Fruit fly (Drosophila melanogaster) whole organism, embryonic: ENCODE data around the gene Sap30.

Experiments used
- Aef1 ChIP-seq: fragments of 200-800 bp; sonication (Bioruptor generic); IDR thresholded peaks from 3 replicates; pipeline ENCODE4 v1.3.6; 2022; ENCODE audit warnings: missing biosample characterization, missing genetic modification characterization
- Antp ChIP-seq: fragments of 200-800 bp; sonication (Bioruptor generic); optimal IDR thresholded peaks from 3 replicates; lab custom pipeline; 2016; ENCODE audit warnings: missing biosample characterization, missing genetic modification characterization
- CG10274 ChIP-seq: fragments of 200-800 bp; sonication (Bioruptor generic); optimal IDR thresholded peaks from 3 replicates; lab custom pipeline; 2017; ENCODE audit warnings: missing biosample characterization, mild to moderate bottlenecking, missing genetic modification characterization
- CG17829 ChIP-seq: fragments of 200-800 bp; optimal IDR thresholded peaks from 2 replicates; lab custom pipeline; 2019; ENCODE audit warnings: missing biosample characterization, mild to moderate bottlenecking, missing genetic modification characterization, moderate library complexity
- CG18476 ChIP-seq: fragments of 200-800 bp; sonication (Bioruptor generic); optimal IDR thresholded peaks from 2 replicates; lab custom pipeline; 2016; ENCODE audit warnings: missing biosample characterization, mild to moderate bottlenecking, missing genetic modification characterization
- CG2202 ChIP-seq: fragments of 200-800 bp; sonication (Bioruptor generic); optimal IDR thresholded peaks from 2 replicates; lab custom pipeline; 2018; ENCODE audit warnings: missing biosample characterization, mild to moderate bottlenecking, missing genetic modification characterization
- CG2712 ChIP-seq: fragments of 200-800 bp; optimal IDR thresholded peaks from 3 replicates; lab custom pipeline; 2019; ENCODE audit warnings: missing biosample characterization, mild to moderate bottlenecking, missing genetic modification characterization, moderate library complexity
- CG32767 ChIP-seq: fragments of 200-800 bp; sonication (Bioruptor generic); IDR thresholded peaks from 2 replicates; pipeline ENCODE4 v1.3.6; 2022; ENCODE audit warnings: missing biosample characterization, missing genetic modification characterization
- CG32772 ChIP-seq: fragments of 200-800 bp; sonication (Bioruptor generic); IDR thresholded peaks from 2 replicates; pipeline ENCODE4 v1.3.6; 2022; ENCODE audit warnings: missing biosample characterization, missing genetic modification characterization
- CG4424 ChIP-seq: fragments of 200-800 bp; sonication (Bioruptor generic); optimal IDR thresholded peaks from 3 replicates; lab custom pipeline; 2016; ENCODE audit warnings: missing biosample characterization, missing genetic modification characterization
- CG6254 ChIP-seq: fragments of 200-800 bp; sonication (Bioruptor generic); optimal IDR thresholded peaks from 3 replicates; lab custom pipeline; 2017; ENCODE audit warnings: mild to moderate bottlenecking, missing biosample characterization, missing genetic modification reagents, missing genetic modification characterization
- CG6654 ChIP-seq: fragments of 200-800 bp; sonication (Bioruptor generic); optimal IDR thresholded peaks from 2 replicates; lab custom pipeline; 2017; ENCODE audit warnings: missing biosample characterization, mild to moderate bottlenecking, missing genetic modification characterization
- CG6854 ChIP-seq: fragments of 200-800 bp; sonication (Bioruptor generic); optimal IDR thresholded peaks from 3 replicates; lab custom pipeline; 2017; ENCODE audit warnings: missing biosample characterization, mild to moderate bottlenecking, missing genetic modification characterization
- CG7745 ChIP-seq: fragments of 200-800 bp; sonication (Bioruptor generic); optimal IDR thresholded peaks from 2 replicates; lab custom pipeline; 2018; ENCODE audit warnings: missing biosample characterization, mild to moderate bottlenecking, missing genetic modification characterization, moderate library complexity
- CG8478 ChIP-seq: fragments of >200 bp; optimal IDR thresholded peaks from 2 replicates; lab custom pipeline; 2018
- CTCF ChIP-seq: fragments of 200-800 bp; sonication (Bioruptor generic); optimal IDR thresholded peaks from 2 replicates; lab custom pipeline; 2017; ENCODE audit warnings: missing biosample characterization, mild to moderate bottlenecking, missing genetic modification characterization, moderate library complexity
- CrebB ChIP-seq: fragments of 200-800 bp; sonication (Bioruptor generic); optimal IDR thresholded peaks from 3 replicates; lab custom pipeline; 2018; ENCODE audit warnings: missing biosample characterization, mild to moderate bottlenecking, missing genetic modification characterization
- D19A ChIP-seq: fragments of 200-800 bp; optimal IDR thresholded peaks from 3 replicates; lab custom pipeline; 2019; ENCODE audit warnings: missing biosample characterization, mild to moderate bottlenecking, missing genetic modification characterization, moderate library complexity
- Deaf1 ChIP-seq: fragments of 200-800 bp; optimal IDR thresholded peaks from 3 replicates; lab custom pipeline; 2019; ENCODE audit warnings: missing biosample characterization, mild to moderate bottlenecking, missing genetic modification characterization, moderate library complexity
- Dek ChIP-seq: fragments of 200-800 bp; sonication (Bioruptor generic); optimal IDR thresholded peaks from 3 replicates; lab custom pipeline; 2019; ENCODE audit warnings: missing biosample characterization, mild to moderate bottlenecking, missing genetic modification characterization, moderate library complexity
- Dip3 ChIP-seq: fragments of 200-800 bp; sonication (Bioruptor generic); optimal IDR thresholded peaks from 3 replicates; lab custom pipeline; 2016; ENCODE audit warnings: missing biosample characterization, missing genetic modification characterization
- Dref ChIP-seq: fragments of 200-800 bp; sonication (Bioruptor generic); IDR thresholded peaks from 2 replicates; pipeline ENCODE4 v1.3.6; 2022; ENCODE audit warnings: missing biosample characterization, missing genetic modification characterization
- HmgZ ChIP-seq: fragments of 200-800 bp; sonication (Bioruptor generic); optimal IDR thresholded peaks from 2 replicates; lab custom pipeline; 2018; ENCODE audit warnings: missing biosample characterization, mild to moderate bottlenecking, missing genetic modification characterization
- Hsf ChIP-seq: fragments of 200-800 bp; sonication (Bioruptor generic); optimal IDR thresholded peaks from 3 replicates; lab custom pipeline; 2016; ENCODE audit warnings: missing biosample characterization, missing genetic modification characterization
- MBD-R2 ChIP-seq: fragments of 200-800 bp; sonication (Bioruptor generic); IDR thresholded peaks from 2 replicates; pipeline ENCODE4 v1.3.6; 2022; ENCODE audit warnings: missing biosample characterization, missing genetic modification characterization
- Ravus ChIP-seq: fragments of 200-800 bp; sonication (Bioruptor generic); IDR thresholded peaks from 2 replicates; pipeline ENCODE4 v1.3.6; 2022; ENCODE audit warnings: missing biosample characterization, missing genetic modification characterization
- Rx ChIP-seq: fragments of 200-800 bp; sonication (Bioruptor generic); IDR thresholded peaks from 2 replicates; pipeline ENCODE4 v1.3.6; 2022; ENCODE audit warnings: missing biosample characterization, missing genetic modification characterization
- Sin3A ChIP-seq: fragments of >200 bp; optimal IDR thresholded peaks from 2 replicates; lab custom pipeline; 2018
- Taf1 ChIP-seq: fragments of 200-800 bp; sonication (Bioruptor generic); IDR thresholded peaks from 2 replicates; pipeline ENCODE4 v1.3.6; 2022; ENCODE audit warnings: missing biosample characterization, missing genetic modification characterization
- Xrp1 ChIP-seq: fragments of 200-800 bp; sonication (Bioruptor generic); IDR thresholded peaks from 2 replicates; pipeline ENCODE4 v1.3.6; 2022; ENCODE audit warnings: missing biosample characterization, missing genetic modification characterization
- ara ChIP-seq: fragments of 200-800 bp; sonication (Bioruptor generic); IDR thresholded peaks from 2 replicates; pipeline ENCODE4 v1.3.6; 2022; ENCODE audit warnings: missing biosample characterization, missing genetic modification characterization
- ase ChIP-seq: fragments of 200-800 bp; sonication (Bioruptor generic); IDR thresholded peaks from 3 replicates; pipeline ENCODE4 v1.3.6; 2022; ENCODE audit warnings: missing biosample characterization, missing genetic modification characterization
- cas ChIP-seq: fragments of 200-800 bp; sonication (Bioruptor generic); IDR thresholded peaks from 2 replicates; pipeline ENCODE4 v1.3.6; 2022; ENCODE audit warnings: missing biosample characterization, missing genetic modification characterization
- chinmo ChIP-seq: fragments of 200-800 bp; sonication (Bioruptor generic); IDR thresholded peaks from 4 replicates; pipeline ENCODE4 v1.3.6; 2022; ENCODE audit warnings: missing biosample characterization, missing genetic modification characterization; ENCODE audit not compliant: partially characterized antibody
- crp ChIP-seq, 2 experiments: fragments of 200-800 bp; sonication (Bioruptor generic); optimal IDR thresholded peaks; 2 replicates in 1 of 2; 3 replicates in 1 of 2; lab custom pipeline; 2017; ENCODE audit warnings: missing biosample characterization in 2 of 2, missing genetic modification characterization in 2 of 2, mild to moderate bottlenecking in 1 of 2, moderate library complexity in 1 of 2
- disco-r ChIP-seq: fragments of 200-800 bp; sonication (Bioruptor generic); optimal IDR thresholded peaks from 2 replicates; lab custom pipeline; 2016; ENCODE audit warnings: missing biosample characterization, missing genetic modification characterization
- dmrt99B ChIP-seq: fragments of 200-800 bp; sonication (Bioruptor generic); optimal IDR thresholded peaks from 2 replicates; lab custom pipeline; 2018; ENCODE audit warnings: missing biosample characterization, mild to moderate bottlenecking, missing genetic modification characterization, moderate library complexity
- ewg ChIP-seq: fragments of 200-800 bp; sonication (Bioruptor generic); optimal IDR thresholded peaks from 3 replicates; lab custom pipeline; 2017; ENCODE audit warnings: mild to moderate bottlenecking, missing biosample characterization, missing genetic modification reagents, missing genetic modification characterization
- gfzf ChIP-seq: fragments of 200-800 bp; sonication (Bioruptor generic); optimal IDR thresholded peaks from 2 replicates; lab custom pipeline; 2016; ENCODE audit warnings: missing biosample characterization, mild to moderate bottlenecking, missing genetic modification characterization, moderate library complexity
- gsb ChIP-seq: fragments of 200-800 bp; sonication (Bioruptor generic); IDR thresholded peaks from 2 replicates; pipeline ENCODE4 v1.3.6; 2022; ENCODE audit warnings: missing biosample characterization, missing genetic modification characterization
- jigr1 ChIP-seq: fragments of 200-800 bp; sonication (Bioruptor generic); IDR thresholded peaks from 3 replicates; pipeline ENCODE4 v1.3.6; 2022; ENCODE audit warnings: missing biosample characterization, missing genetic modification characterization
- jumu ChIP-seq: fragments of 200-800 bp; sonication (Bioruptor generic); optimal IDR thresholded peaks from 3 replicates; lab custom pipeline; 2016; ENCODE audit warnings: missing biosample characterization, missing genetic modification characterization
- lab ChIP-seq: fragments of 200-800 bp; sonication (Bioruptor generic); optimal IDR thresholded peaks from 3 replicates; lab custom pipeline; 2017; ENCODE audit warnings: missing biosample characterization, missing genetic modification characterization, mild to moderate bottlenecking, moderate library complexity, missing genetic modification reagents
- phol ChIP-seq: fragments of 200-800 bp; sonication (Bioruptor generic); optimal IDR thresholded peaks from 3 replicates; lab custom pipeline; 2018; ENCODE audit warnings: missing biosample characterization, mild to moderate bottlenecking, missing genetic modification characterization, moderate library complexity
- sim ChIP-seq: fragments of 200-800 bp; sonication (Bioruptor generic); IDR thresholded peaks from 2 replicates; pipeline ENCODE4 v1.3.6; 2022; ENCODE audit warnings: missing biosample characterization, missing genetic modification characterization
- slou ChIP-seq: fragments of 200-800 bp; sonication (Bioruptor generic); optimal IDR thresholded peaks from 3 replicates; lab custom pipeline; 2016; ENCODE audit warnings: missing biosample characterization, missing genetic modification characterization
- sna ChIP-seq: fragments of 200-800 bp; sonication (Bioruptor generic); IDR thresholded peaks from 2 replicates; pipeline ENCODE4 v1.3.6; 2022; ENCODE audit warnings: missing biosample characterization, missing genetic modification characterization; ENCODE audit not compliant: partially characterized antibody
- sqz ChIP-seq: fragments of 200-800 bp; sonication (Bioruptor generic); optimal IDR thresholded peaks from 3 replicates; lab custom pipeline; 2018; ENCODE audit warnings: missing biosample characterization, mild to moderate bottlenecking, missing genetic modification characterization
- tna ChIP-seq: fragments of 200-800 bp; sonication (Bioruptor generic); IDR thresholded peaks from 2 replicates; pipeline ENCODE4 v1.3.6; 2022; ENCODE audit warnings: missing biosample characterization, missing genetic modification characterization; ENCODE audit not compliant: partially characterized antibody
- vvl ChIP-seq: fragments of 200-800 bp; sonication (Bioruptor generic); IDR thresholded peaks from 2 replicates; pipeline ENCODE4 v1.3.6; 2022; ENCODE audit warnings: missing biosample characterization, missing genetic modification characterization

Gene Sap30

DNA sequence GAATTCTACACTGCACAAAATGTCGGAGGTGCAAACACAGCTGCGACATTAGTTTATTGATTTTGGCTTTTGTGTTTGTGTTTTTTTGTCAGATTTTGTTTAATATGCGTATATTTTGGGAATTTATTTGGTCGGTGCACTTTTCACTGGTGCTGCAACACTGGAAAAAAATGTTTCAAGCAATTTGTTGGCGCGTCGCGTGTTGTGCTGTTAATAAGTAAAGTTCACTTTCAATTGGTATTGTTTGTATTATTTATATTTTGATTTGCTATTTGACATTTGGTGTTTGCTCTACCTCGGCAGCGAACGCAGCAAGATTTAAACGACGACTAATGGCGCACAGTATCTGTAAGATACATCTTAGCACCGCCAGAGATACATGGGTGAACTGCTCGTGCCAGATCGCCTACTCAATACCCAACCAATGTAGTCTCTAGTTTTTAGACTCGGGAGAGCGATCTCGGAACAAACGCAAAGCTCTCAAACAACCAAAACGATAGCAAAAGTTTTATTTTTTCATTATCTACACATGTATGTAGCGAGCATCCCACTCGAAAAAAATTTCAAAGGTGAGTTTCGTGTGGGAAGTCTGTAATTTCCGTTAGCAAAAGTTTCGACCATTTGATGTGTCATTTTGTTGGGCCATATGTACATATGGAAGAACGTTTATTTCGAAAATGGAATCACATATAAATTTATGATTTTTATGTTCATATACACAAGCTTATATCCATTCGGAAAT, 4.7 kb upstream of the Sap30 start:
- TF ChIP-seq jumu (GFP tag; lab: Kevin White, UChicago) (peak; percentile 37), CG32767 (GFP tag; lab: Robert Waterston, UW) (peak; percentile 32; the same call in 1 of the 2 replicates), Antp (GFP tag; lab: Kevin White, UChicago) (peak; percentile 53), sim (no peak), CG2712 (peak; percentile 46), Rx (GFP tag; lab: Robert Waterston, UW) (peak; percentile 52; the same call in 1 of the 2 replicates), CG8478 (no peak), CG6854 (GFP tag; lab: Kevin White, UChicago) (peak; percentile 1), slou (GFP tag; lab: Kevin White, UChicago) (peak; percentile 35), cas (GFP tag; lab: Robert Waterston, UW) (0 out of 2 replicates have a peak, but pooled peaks have one; percentile 15), Aef1 (GFP tag; lab: Robert Waterston, UW) (peak; percentile 44; the same call in 1 of the 3 replicates), Taf1 (0 out of 2 replicates have a peak, but pooled peaks have one; percentile 39), gsb (GFP tag; lab: Robert Waterston, UW) (no peak), CG6654 (no peak), CG4424 (GFP tag; lab: Kevin White, UChicago) (peak; percentile 53), sqz (no peak), sna (GFP tag; lab: Robert Waterston, UW) (no peak), CrebB (tag; lab: Kevin White, UChicago) (no peak), disco-r (no peak), lab (GFP tag; lab: Kevin White, UChicago) (peak; percentile 67), CG32772 (GFP tag; lab: Robert Waterston, UW) (0 out of 2 replicates have a peak, but pooled peaks have one; percentile 25), vvl (GFP tag; lab: Robert Waterston, UW) (peak; percentile 58), D19A (tag; lab: Kevin White, UChicago) (peak; percentile 9), jigr1 (GFP tag; lab: Robert Waterston, UW) (no peak), HmgZ (tag; lab: Kevin White, UChicago) (no peak), ara (GFP tag; lab: Robert Waterston, UW) (peak; percentile 38; the same call in 1 of the 2 replicates), ase (GFP tag; lab: Robert Waterston, UW) (peak; percentile 30; the same call in 1 of the 3 replicates), dmrt99B (peak; percentile 62), Sin3A (no peak), Xrp1 (GFP tag; lab: Robert Waterston, UW) (peak; percentile 45; the same call in 1 of the 2 replicates), CG6254 (GFP tag; lab: Kevin White, UChicago) (no peak), CG18476 (GFP tag; lab: Kevin White, UChicago) (peak; percentile 34), CG2202 (no peak), tna (no peak), Deaf1 (peak; percentile 57), CG17829 (tag; lab: Kevin White, UChicago) (no peak), phol (tag; lab: Kevin White, UChicago) (peak; percentile 55), ewg (GFP tag; lab: Kevin White, UChicago) (peak; percentile 29), crp (GFP tag; optimal IDR thresholded peaks at IDR 0.05; lab: Kevin White, UChicago) (peak in 1 of 2 experiments; percentile 3), CG7745 (tag; lab: Kevin White, UChicago) (no peak), MBD-R2 (GFP tag; lab: Robert Waterston, UW) (no peak), CTCF (no peak), Dip3 (GFP tag; lab: Kevin White, UChicago) (no peak), gfzf (GFP tag; lab: Kevin White, UChicago) (no peak), Dref (GFP tag; lab: Robert Waterston, UW) (no peak), Hsf (peak; percentile 63), chinmo (0 out of 4 replicates have a peak, but pooled peaks have one; percentile 70), CG10274 (GFP tag; lab: Kevin White, UChicago) (peak; percentile 10), Dek (no peak), Ravus (no peak)
